Fruit fly (Drosophila melanogaster) whole organism, prepupa: ENCODE measurements around the gene Arts.

Experiments used
- CG10631 ChIP-seq: fragments of 200-800 bp; sonication (Bioruptor generic); optimal IDR thresholded peaks from 2 replicates; lab custom pipeline; 2016; ENCODE audit warnings: missing biosample characterization, missing genetic modification characterization
- CG10669 ChIP-seq: fragments of 200-800 bp; sonication (Bioruptor generic); optimal IDR thresholded peaks from 3 replicates; lab custom pipeline; 2018; ENCODE audit warnings: missing biosample characterization, mild to moderate bottlenecking, missing genetic modification characterization, moderate library complexity
- CG11762 ChIP-seq: fragments of 200-800 bp; sonication (Bioruptor generic); optimal IDR thresholded peaks from 3 replicates; lab custom pipeline; 2016; ENCODE audit warnings: missing biosample characterization, missing genetic modification characterization; ENCODE audit not compliant: insufficient read depth
- CG11902 ChIP-seq: fragments of 200-800 bp; sonication (Bioruptor generic); optimal IDR thresholded peaks from 3 replicates; lab custom pipeline; 2016; ENCODE audit warnings: missing biosample characterization, missing genetic modification characterization
- CG15336 ChIP-seq: fragments of 200-800 bp; sonication (Bioruptor generic); IDR thresholded peaks from 2 replicates; pipeline ENCODE4 v1.3.6; 2022; ENCODE audit warnings: missing biosample characterization, missing genetic modification characterization
- CG1621 ChIP-seq: fragments of 200-800 bp; sonication (Bioruptor generic); optimal IDR thresholded peaks from 3 replicates; lab custom pipeline; 2018; ENCODE audit warnings: missing biosample characterization, mild to moderate bottlenecking, missing genetic modification characterization
- CG16779 ChIP-seq: fragments of 200-800 bp; sonication (Bioruptor generic); optimal IDR thresholded peaks from 3 replicates; lab custom pipeline; 2017; ENCODE audit warnings: missing biosample characterization, mild to moderate bottlenecking, missing genetic modification characterization
- CG3032 ChIP-seq: fragments of 200-800 bp; optimal IDR thresholded peaks from 2 replicates; lab custom pipeline; 2019; ENCODE audit warnings: missing biosample characterization, mild to moderate bottlenecking, missing genetic modification characterization, moderate library complexity
- CG31627 ChIP-seq: fragments of 200-800 bp; sonication (Bioruptor generic); optimal IDR thresholded peaks from 3 replicates; lab custom pipeline; 2016; ENCODE audit warnings: missing biosample characterization, missing genetic modification characterization
- CG32006 ChIP-seq: fragments of 200-800 bp; sonication (Bioruptor generic); optimal IDR thresholded peaks from 3 replicates; lab custom pipeline; 2017; ENCODE audit warnings: missing biosample characterization, mild to moderate bottlenecking, missing genetic modification characterization
- CG34406 ChIP-seq: fragments of 200-800 bp; sonication (Bioruptor generic); optimal IDR thresholded peaks from 3 replicates; lab custom pipeline; 2016; ENCODE audit warnings: missing biosample characterization, missing genetic modification characterization
- CG3919 ChIP-seq: fragments of 200-800 bp; sonication (Bioruptor generic); optimal IDR thresholded peaks from 3 replicates; lab custom pipeline; 2016; ENCODE audit warnings: missing biosample characterization, missing genetic modification characterization
- CG6163 ChIP-seq: fragments of 200-800 bp; sonication (Bioruptor generic); IDR thresholded peaks from 3 replicates; pipeline ENCODE4 v1.3.6; 2022; ENCODE audit warnings: missing biosample characterization, missing genetic modification characterization
- CG6276 ChIP-seq: fragments of 200-800 bp; sonication (Bioruptor generic); optimal IDR thresholded peaks from 2 replicates; lab custom pipeline; 2017; ENCODE audit warnings: missing biosample characterization, mild to moderate bottlenecking, missing genetic modification characterization
- CG6792 ChIP-seq: fragments of 200-800 bp; sonication (Bioruptor generic); optimal IDR thresholded peaks from 3 replicates; lab custom pipeline; 2016; ENCODE audit warnings: missing biosample characterization, missing genetic modification characterization
- CG6808 ChIP-seq: fragments of 200-800 bp; sonication (Bioruptor generic); optimal IDR thresholded peaks from 3 replicates; lab custom pipeline; 2017; ENCODE audit warnings: missing biosample characterization, missing genetic modification characterization, mild to moderate bottlenecking, moderate library complexity, missing genetic modification reagents
- CG8319 ChIP-seq: fragments of 200-800 bp; sonication (Bioruptor generic); optimal IDR thresholded peaks from 3 replicates; lab custom pipeline; 2016; ENCODE audit warnings: missing biosample characterization, missing genetic modification characterization
- CG9139 ChIP-seq: fragments of 200-800 bp; sonication (Bioruptor generic); optimal IDR thresholded peaks from 3 replicates; lab custom pipeline; 2017; ENCODE audit warnings: missing biosample characterization, mild to moderate bottlenecking, missing genetic modification characterization
- Eip75B ChIP-seq: fragments of 200-800 bp; sonication (Bioruptor generic); optimal IDR thresholded peaks from 3 replicates; lab custom pipeline; 2016; ENCODE audit warnings: missing biosample characterization, missing genetic modification characterization
- Eip93F ChIP-seq: fragments of 200-800 bp; sonication (Bioruptor generic); optimal IDR thresholded peaks from 2 replicates; lab custom pipeline; 2016; ENCODE audit warnings: missing biosample characterization, mild to moderate bottlenecking, missing genetic modification characterization
- Gug ChIP-seq: fragments of 200-800 bp; sonication (Bioruptor generic); IDR thresholded peaks from 2 replicates; pipeline ENCODE4 v1.3.6; 2022; ENCODE audit warnings: missing biosample characterization, missing genetic modification characterization
- Hr4 ChIP-seq: fragments of 200-800 bp; sonication (Bioruptor generic); optimal IDR thresholded peaks from 3 replicates; lab custom pipeline; 2016; ENCODE audit warnings: missing biosample characterization, missing genetic modification characterization
- Lpt ChIP-seq: fragments of 200-800 bp; sonication (Bioruptor generic); optimal IDR thresholded peaks from 3 replicates; lab custom pipeline; 2016; ENCODE audit warnings: missing biosample characterization, missing genetic modification characterization
- Met ChIP-seq: fragments of 200-800 bp; sonication (Bioruptor generic); optimal IDR thresholded peaks from 3 replicates; lab custom pipeline; 2016; ENCODE audit warnings: missing biosample characterization, missing genetic modification characterization
- OdsH ChIP-seq: fragments of 200-800 bp; sonication (Bioruptor generic); optimal IDR thresholded peaks from 3 replicates; lab custom pipeline; 2016; ENCODE audit warnings: missing biosample characterization, missing genetic modification characterization
- Sox102F ChIP-seq: fragments of 200-800 bp; sonication (Bioruptor generic); optimal IDR thresholded peaks from 2 replicates; lab custom pipeline; 2016; ENCODE audit warnings: missing biosample characterization, mild to moderate bottlenecking, missing genetic modification characterization
- Sox14 ChIP-seq: fragments of 200-800 bp; sonication (Bioruptor generic); optimal IDR thresholded peaks from 3 replicates; lab custom pipeline; 2016; ENCODE audit warnings: missing biosample characterization, missing genetic modification characterization
- dac ChIP-seq: fragments of 200-800 bp; sonication (Bioruptor generic); optimal IDR thresholded peaks from 2 replicates; lab custom pipeline; 2017; ENCODE audit warnings: missing biosample characterization, mild to moderate bottlenecking, missing genetic modification characterization
- dsx ChIP-seq: fragments of 200-800 bp; optimal IDR thresholded peaks from 3 replicates; lab custom pipeline; 2019; ENCODE audit warnings: missing biosample characterization, mild to moderate bottlenecking, missing genetic modification characterization, moderate library complexity; ENCODE audit not compliant: poor library complexity, severe bottlenecking
- eg ChIP-seq: fragments of 200-800 bp; sonication (Bioruptor generic); IDR thresholded peaks from 3 replicates; pipeline ENCODE4 v1.3.6; 2022; ENCODE audit warnings: missing biosample characterization, missing genetic modification characterization
- esn ChIP-seq: fragments of 200-800 bp; sonication (Bioruptor generic); optimal IDR thresholded peaks from 2 replicates; lab custom pipeline; 2016; ENCODE audit warnings: missing biosample characterization, mild to moderate bottlenecking, missing genetic modification characterization, moderate library complexity
- fd59A ChIP-seq: fragments of 200-800 bp; sonication (Bioruptor generic); optimal IDR thresholded peaks from 2 replicates; lab custom pipeline; 2017; ENCODE audit warnings: missing biosample characterization, mild to moderate bottlenecking, missing genetic modification characterization, missing genetic modification reagents
- fd85E ChIP-seq: fragments of 200-800 bp; sonication (Bioruptor generic); optimal IDR thresholded peaks from 3 replicates; lab custom pipeline; 2016; ENCODE audit warnings: missing biosample characterization, missing genetic modification characterization
- fkh ChIP-seq: fragments of 200-800 bp; sonication (Bioruptor generic); optimal IDR thresholded peaks from 3 replicates; lab custom pipeline; 2017; ENCODE audit warnings: missing biosample characterization, mild to moderate bottlenecking, missing genetic modification characterization, moderate library complexity
- lz ChIP-seq: fragments of 200-800 bp; sonication (Bioruptor generic); optimal IDR thresholded peaks from 3 replicates; lab custom pipeline; 2016; ENCODE audit warnings: missing biosample characterization, missing genetic modification characterization
- spab ChIP-seq: fragments of 200-800 bp; sonication (Bioruptor generic); optimal IDR thresholded peaks from 2 replicates; lab custom pipeline; 2017; ENCODE audit warnings: missing biosample characterization, mild to moderate bottlenecking, missing genetic modification characterization, missing genetic modification reagents
- ss ChIP-seq, 2 experiments: fragments of 200-800 bp; sonication (Bioruptor generic); optimal IDR thresholded peaks; 2 replicates in 1 of 2; 3 replicates in 1 of 2; lab custom pipeline; 2017 to 2018; ENCODE audit warnings: mild to moderate bottlenecking in 2 of 2, missing biosample characterization in 2 of 2, missing genetic modification characterization in 2 of 2, moderate library complexity in 1 of 2
- svp ChIP-seq: fragments of 200-800 bp; sonication (Bioruptor generic); peaks from one replicate; lab custom pipeline; 2016; ENCODE audit warnings: missing biosample characterization, missing genetic modification characterization
- topi ChIP-seq: fragments of 200-800 bp; sonication (Bioruptor generic); optimal IDR thresholded peaks from 3 replicates; lab custom pipeline; 2016; ENCODE audit warnings: missing biosample characterization, missing genetic modification characterization
- vri ChIP-seq: fragments of 200-800 bp; sonication (Bioruptor generic); optimal IDR thresholded peaks from 3 replicates; lab custom pipeline; 2016; ENCODE audit warnings: missing biosample characterization, mild to moderate bottlenecking, missing genetic modification characterization

The Arts gene

dm6 chr3L:16642954-16643353, 40.3 kb downstream of the Arts start (continued):
- TF ChIP-seq CG15336 (GFP tag; lab: Robert Waterston, UW) (peak; percentile 78), fd85E (no peak), Hr4 (GFP tag; lab: Kevin White, UChicago) (peak; percentile 85), eg (GFP tag; lab: Robert Waterston, UW) (peak; percentile 72), CG34406 (GFP tag; lab: Kevin White, UChicago) (no peak), CG6163 (peak; percentile 30; the same call in 1 of the 3 replicates), CG8319 (peak; percentile 5)

dm6 chr3L:16644505-16644904, 41.9 kb downstream of the Arts start:
- TF ChIP-seq CG6792 (GFP tag; lab: Kevin White, UChicago) (no peak), svp (GFP tag; lab: Kevin White, UChicago) (peak; percentile 67), CG11762 (GFP tag; lab: Kevin White, UChicago) (no peak), fkh (peak; percentile 4), CG15336 (GFP tag; lab: Robert Waterston, UW) (no peak), CG9139 (no peak), CG31627 (GFP tag; lab: Kevin White, UChicago) (no peak)

dm6 chr3L:16645323-16645982, 42.8 kb downstream of the Arts start:
- no peak for TF ChIP-seq CG11902 (GFP tag; lab: Kevin White, UChicago)
- TF ChIP-seq, all 60 proteins: peak for 0

- 0 out of 2 replicates have a peak, but pooled peaks have one; percentile 30 for TF ChIP-seq Gug (GFP tag; lab: Robert Waterston, UW)
- TF ChIP-seq CG6276 (GFP tag; lab: Kevin White, UChicago): no peak
- TF ChIP-seq eg (GFP tag; lab: Robert Waterston, UW): 0 out of 3 replicates have a peak, but pooled peaks have one; percentile 38
- TF ChIP-seq CG31627 (GFP tag; lab: Kevin White, UChicago): no peak
These were observed 44.3 kb downstream of the Arts start for dm6 chr3L:16646865-16647459.

dm6 chr3L:16647578-16648113, 45.0 kb downstream of the Arts start, which contains the start of gene Abl:
Gene Abl (minus strand): TSS chr3L:16647882.
- TF ChIP-seq CG1621 (tag; lab: Kevin White, UChicago): peak; percentile 27
- TF ChIP-seq spab (GFP tag; lab: Kevin White, UChicago): no peak
- TF ChIP-seq OdsH (GFP tag; lab: Kevin White, UChicago): peak; percentile 13
- TF ChIP-seq eg (GFP tag; lab: Robert Waterston, UW): peak; percentile 57; the same call in 1 of the 3 replicates
- peak; percentile 9 for TF ChIP-seq CG3032
- peak; percentile 22 for TF ChIP-seq dac
- peak; percentile 71 for TF ChIP-seq Sox14
- peak; percentile 47 for TF ChIP-seq CG3919 (GFP tag; lab: Kevin White, UChicago)
- TF ChIP-seq CG6808 (GFP tag; lab: Kevin White, UChicago): peak; percentile 56
- no peak for TF ChIP-seq Lpt
- peak; percentile 37 for TF ChIP-seq CG16779 (tag; lab: Kevin White, UChicago)
- TF ChIP-seq lz (GFP tag; lab: Kevin White, UChicago): peak; percentile 38
- peak; percentile 35 for TF ChIP-seq CG10631 (GFP tag; lab: Kevin White, UChicago)
- TF ChIP-seq CG10669: no peak
- peak; percentile 16 for TF ChIP-seq topi (GFP tag; lab: Kevin White, UChicago)
- peak; percentile 37 for TF ChIP-seq vri
- TF ChIP-seq Eip93F (GFP tag; lab: Kevin White, UChicago): no peak
- TF ChIP-seq Sox102F (GFP tag; lab: Kevin White, UChicago): peak; percentile 42
- TF ChIP-seq Eip75B: no peak
- no peak for TF ChIP-seq CG6163
- TF ChIP-seq esn (GFP tag; lab: Kevin White, UChicago): peak; percentile 54
- peak; percentile 60 for TF ChIP-seq dsx
- TF ChIP-seq ss (GFP tag; optimal IDR thresholded peaks at IDR 0.05; lab: Kevin White, UChicago): peak; percentile 59 to 63
- no peak for TF ChIP-seq CG32006
- peak; percentile 69 for TF ChIP-seq CG31627 (GFP tag; lab: Kevin White, UChicago)
- no peak for TF ChIP-seq Hr4 (GFP tag; lab: Kevin White, UChicago)
- TF ChIP-seq fd59A (GFP tag; lab: Kevin White, UChicago): no peak
- peak; percentile 16 for TF ChIP-seq CG34406 (GFP tag; lab: Kevin White, UChicago)
- no peak for TF ChIP-seq CG8319
- TF ChIP-seq Met: peak; percentile 28
